Fruit fly (Drosophila melanogaster) whole organism, embryonic: ENCODE results near the gene ck.

ENCODE experiments used
- Aef1 ChIP-seq: fragments of 200-800 bp; sonication (Bioruptor generic); IDR thresholded peaks from 3 replicates; pipeline ENCODE4 v1.3.6; 2022; ENCODE audit warnings: missing biosample characterization, missing genetic modification characterization
- Asciz ChIP-seq: fragments of 200-800 bp; sonication (Bioruptor generic); optimal IDR thresholded peaks from 2 replicates; lab custom pipeline; 2017; ENCODE audit warnings: missing biosample characterization, mild to moderate bottlenecking, missing genetic modification characterization, missing genetic modification reagents
- B-H2 ChIP-seq: fragments of 200-800 bp; sonication (Bioruptor generic); optimal IDR thresholded peaks from 2 replicates; lab custom pipeline; 2018; ENCODE audit warnings: missing biosample characterization, mild to moderate bottlenecking, missing genetic modification characterization
- BEAF-32 ChIP-seq: fragments of 200-800 bp; sonication (Bioruptor generic); optimal IDR thresholded peaks from 3 replicates; lab custom pipeline; 2017; ENCODE audit warnings: missing biosample characterization, missing genetic modification characterization, mild to moderate bottlenecking, moderate library complexity, missing genetic modification reagents
- Blimp-1 ChIP-seq: fragments of 200-800 bp; sonication (Bioruptor generic); optimal IDR thresholded peaks from 3 replicates; lab custom pipeline; 2018; ENCODE audit warnings: missing biosample characterization, missing genetic modification characterization, mild to moderate bottlenecking, moderate library complexity, missing genetic modification reagents
- CG10321 ChIP-seq: fragments of 200-800 bp; sonication (Bioruptor generic); IDR thresholded peaks from 2 replicates; pipeline ENCODE4 v1.3.6; 2022; ENCODE audit warnings: missing biosample characterization, missing genetic modification characterization
- CG11456 ChIP-seq: fragments of 200-800 bp; sonication (Bioruptor generic); IDR thresholded peaks from 3 replicates; pipeline ENCODE4 v1.3.6; 2022; ENCODE audit warnings: missing biosample characterization, missing genetic modification characterization
- CG12155 ChIP-seq: fragments of 200-800 bp; sonication (Bioruptor generic); optimal IDR thresholded peaks from 3 replicates; lab custom pipeline; 2016; ENCODE audit warnings: missing biosample characterization, missing genetic modification characterization
- CG1233 ChIP-seq: fragments of 200-800 bp; sonication (Bioruptor generic); optimal IDR thresholded peaks from 4 replicates; lab custom pipeline; 2018; ENCODE audit warnings: missing biosample characterization, mild to moderate bottlenecking, missing genetic modification characterization
- CG12769 ChIP-seq: fragments of 200-800 bp; sonication (Bioruptor generic); optimal IDR thresholded peaks from 2 replicates; lab custom pipeline; 2019; ENCODE audit warnings: missing biosample characterization, mild to moderate bottlenecking, missing genetic modification characterization, moderate library complexity
- CG14860 ChIP-seq: fragments of 200-800 bp; sonication (Bioruptor generic); IDR thresholded peaks from 3 replicates; pipeline ENCODE4 v1.3.6; 2022; ENCODE audit warnings: missing biosample characterization, missing genetic modification characterization; ENCODE audit not compliant: partially characterized antibody
- CG17328 ChIP-seq: fragments of 200-800 bp; sonication (Bioruptor generic); IDR thresholded peaks from 2 replicates; pipeline ENCODE4 v1.3.6; 2022; ENCODE audit warnings: missing biosample characterization, missing genetic modification characterization
- CG30020 ChIP-seq: fragments of 200-800 bp; optimal IDR thresholded peaks from 2 replicates; lab custom pipeline; 2019; ENCODE audit warnings: missing biosample characterization, mild to moderate bottlenecking, missing genetic modification characterization, moderate library complexity
- CG3065 ChIP-seq: fragments of 200-800 bp; sonication (Bioruptor generic); optimal IDR thresholded peaks from 2 replicates; lab custom pipeline; 2016; ENCODE audit warnings: missing biosample characterization, missing genetic modification characterization
- CG5953 ChIP-seq: fragments of 200-800 bp; sonication (Bioruptor generic); IDR thresholded peaks from 2 replicates; pipeline ENCODE4 v1.3.6; 2022; ENCODE audit warnings: missing biosample characterization, missing genetic modification characterization
- CG6175 ChIP-seq: fragments of 200-800 bp; sonication (Bioruptor generic); IDR thresholded peaks from 3 replicates; pipeline ENCODE4 v1.3.6; 2022; ENCODE audit warnings: missing biosample characterization, missing genetic modification characterization
- CG8388 ChIP-seq: fragments of 200-800 bp; sonication (Bioruptor generic); optimal IDR thresholded peaks from 2 replicates; lab custom pipeline; 2019; ENCODE audit warnings: missing biosample characterization, mild to moderate bottlenecking, missing genetic modification characterization, moderate library complexity
- CG9932 ChIP-seq: fragments of 200-800 bp; sonication (Bioruptor generic); IDR thresholded peaks from 2 replicates; pipeline ENCODE4 v1.3.6; 2022; ENCODE audit warnings: missing biosample characterization, missing genetic modification characterization
- CHES-1-like ChIP-seq: fragments of 200-800 bp; sonication (Bioruptor generic); optimal IDR thresholded peaks from 2 replicates; lab custom pipeline; 2016; ENCODE audit warnings: missing biosample characterization, missing genetic modification characterization
- Chrac-16 ChIP-seq: fragments of 200-800 bp; sonication (Bioruptor generic); optimal IDR thresholded peaks from 3 replicates; lab custom pipeline; 2016; ENCODE audit warnings: missing biosample characterization, missing genetic modification characterization
- D19B ChIP-seq: fragments of 200-800 bp; sonication (Bioruptor generic); optimal IDR thresholded peaks from 2 replicates; lab custom pipeline; 2017; ENCODE audit warnings: missing biosample characterization, mild to moderate bottlenecking, missing genetic modification characterization
- Ets97D ChIP-seq: fragments of 200-800 bp; sonication (Bioruptor generic); optimal IDR thresholded peaks from 3 replicates; lab custom pipeline; 2016; ENCODE audit warnings: missing biosample characterization, missing genetic modification characterization
- Fer2 ChIP-seq: fragments of 200-800 bp; sonication (Bioruptor generic); optimal IDR thresholded peaks from 2 replicates; lab custom pipeline; 2018; ENCODE audit warnings: missing biosample characterization, mild to moderate bottlenecking, missing genetic modification characterization, moderate library complexity
- Hr3 ChIP-seq: fragments of 200-800 bp; sonication (Bioruptor generic); optimal IDR thresholded peaks from 3 replicates; lab custom pipeline; 2016; ENCODE audit warnings: missing biosample characterization, missing genetic modification characterization
- Lim3 ChIP-seq: fragments of 200-800 bp; sonication (Bioruptor generic); IDR thresholded peaks from 2 replicates; pipeline ENCODE4 v1.3.6; 2022; ENCODE audit warnings: missing biosample characterization, missing genetic modification characterization
- MESR4 ChIP-seq: fragments of 200-800 bp; sonication (Bioruptor generic); optimal IDR thresholded peaks from 2 replicates; lab custom pipeline; 2018; ENCODE audit warnings: missing biosample characterization, mild to moderate bottlenecking, missing genetic modification characterization, moderate library complexity
- MTF-1 ChIP-seq: fragments of 200-800 bp; sonication (Bioruptor generic); optimal IDR thresholded peaks from 2 replicates; lab custom pipeline; 2018; ENCODE audit warnings: missing biosample characterization, mild to moderate bottlenecking, missing genetic modification characterization, borderline replicate concordance
- Mrtf ChIP-seq: fragments of 200-800 bp; sonication (Bioruptor generic); IDR thresholded peaks from 3 replicates; pipeline ENCODE4 v1.3.6; 2022; ENCODE audit warnings: missing biosample characterization, missing genetic modification characterization
- NC2β ChIP-seq: fragments of 200-800 bp; sonication (Bioruptor generic); optimal IDR thresholded peaks from 2 replicates; lab custom pipeline; 2016; ENCODE audit warnings: missing biosample characterization, missing genetic modification characterization
- PHDP ChIP-seq: fragments of 200-800 bp; sonication (Bioruptor generic); optimal IDR thresholded peaks from 3 replicates; lab custom pipeline; 2018; ENCODE audit warnings: missing biosample characterization, mild to moderate bottlenecking, missing genetic modification characterization, moderate library complexity
- Spps ChIP-seq: fragments of 200-800 bp; sonication (Bioruptor generic); optimal IDR thresholded peaks from 2 replicates; lab custom pipeline; 2018; ENCODE audit warnings: missing biosample characterization, mild to moderate bottlenecking, missing genetic modification characterization
- Ssrp ChIP-seq: fragments of 200-800 bp; sonication (Bioruptor generic); optimal IDR thresholded peaks from 2 replicates; lab custom pipeline; 2018; ENCODE audit warnings: missing biosample characterization, mild to moderate bottlenecking, missing genetic modification characterization, moderate library complexity
- TFAM ChIP-seq: fragments of 200-800 bp; sonication (Bioruptor generic); optimal IDR thresholded peaks from 2 replicates; lab custom pipeline; 2017; ENCODE audit warnings: missing biosample characterization, missing genetic modification characterization, inconsistent platforms
- Vsx1 ChIP-seq: fragments of 200-800 bp; sonication (Bioruptor generic); optimal IDR thresholded peaks from 2 replicates; lab custom pipeline; 2017; ENCODE audit warnings: missing biosample characterization, mild to moderate bottlenecking, missing genetic modification characterization, missing genetic modification reagents
- ap ChIP-seq: fragments of 200-800 bp; sonication (Bioruptor generic); IDR thresholded peaks from 2 replicates; pipeline ENCODE4 v1.3.6; 2022; ENCODE audit warnings: missing biosample characterization, missing genetic modification characterization
- chm ChIP-seq: fragments of 200-800 bp; sonication (Bioruptor generic); IDR thresholded peaks from 2 replicates; pipeline ENCODE4 v1.3.6; 2022; ENCODE audit warnings: missing biosample characterization, missing genetic modification characterization
- disco-r ChIP-seq: fragments of 200-800 bp; sonication (Bioruptor generic); optimal IDR thresholded peaks from 2 replicates; lab custom pipeline; 2016; ENCODE audit warnings: missing biosample characterization, missing genetic modification characterization
- dm ChIP-seq: fragments of 200-800 bp; sonication (Bioruptor generic); optimal IDR thresholded peaks from 3 replicates; lab custom pipeline; 2016; ENCODE audit warnings: missing biosample characterization, missing genetic modification characterization
- gfzf ChIP-seq: fragments of 200-800 bp; sonication (Bioruptor generic); optimal IDR thresholded peaks from 2 replicates; lab custom pipeline; 2016; ENCODE audit warnings: missing biosample characterization, mild to moderate bottlenecking, missing genetic modification characterization, moderate library complexity
- gt ChIP-seq: fragments of 200-800 bp; sonication (Bioruptor generic); IDR thresholded peaks from 2 replicates; pipeline ENCODE4 v1.3.6; 2022; ENCODE audit warnings: missing biosample characterization, missing genetic modification characterization
- hth ChIP-seq: fragments of >200 bp; optimal IDR thresholded peaks from 2 replicates; lab custom pipeline; 2017; ENCODE audit warnings: inconsistent platforms
- nom ChIP-seq: fragments of 200-800 bp; sonication (Bioruptor generic); optimal IDR thresholded peaks from 2 replicates; lab custom pipeline; 2017; ENCODE audit warnings: missing biosample characterization, missing genetic modification characterization, mild to moderate bottlenecking, moderate library complexity, missing genetic modification reagents
- prd ChIP-seq, 3 experiments: fragments of >200 bp in 2 of 3; fragments of 200-800 bp in 1 of 3; sonication (Bioruptor generic) in 1 of 3; optimal IDR thresholded peaks in 2 of 3; IDR thresholded peaks in 1 of 3; 2 replicates in 2 of 3; 3 replicates in 1 of 3; pipeline versions ENCODE4 v1.3.6 to Lab custom; 2017 to 2022; ENCODE audit warnings: missing biosample characterization in 1 of 3, missing genetic modification characterization in 1 of 3
- sim ChIP-seq: fragments of 200-800 bp; sonication (Bioruptor generic); IDR thresholded peaks from 2 replicates; pipeline ENCODE4 v1.3.6; 2022; ENCODE audit warnings: missing biosample characterization, missing genetic modification characterization
- slou ChIP-seq: fragments of 200-800 bp; sonication (Bioruptor generic); optimal IDR thresholded peaks from 3 replicates; lab custom pipeline; 2016; ENCODE audit warnings: missing biosample characterization, missing genetic modification characterization
- ssp ChIP-seq: fragments of 200-800 bp; sonication (Bioruptor generic); IDR thresholded peaks from 2 replicates; pipeline ENCODE4 v1.3.6; 2022; ENCODE audit warnings: missing biosample characterization, missing genetic modification characterization
- wek ChIP-seq: fragments of 200-800 bp; sonication (Bioruptor generic); optimal IDR thresholded peaks from 3 replicates; lab custom pipeline; 2018; ENCODE audit warnings: missing biosample characterization, mild to moderate bottlenecking, missing genetic modification characterization, moderate library complexity
- zen2 ChIP-seq: fragments of 200-800 bp; sonication (Bioruptor generic); IDR thresholded peaks from 3 replicates; pipeline ENCODE4 v1.3.6; 2022; ENCODE audit warnings: missing biosample characterization, missing genetic modification characterization; ENCODE audit not compliant: partially characterized antibody

ck gene

dm6 chr2L:14995594-14996463 lies 61.8 kb downstream of the ck start (continued):
- no peak for TF ChIP-seq BEAF-32 (GFP tag; lab: Kevin White, UChicago)
- peak; percentile 8 for TF ChIP-seq CHES-1-like (GFP tag; lab: Kevin White, UChicago)
- TF ChIP-seq sim, result peak; percentile 28; the same call in 1 of the 2 replicates
- TF ChIP-seq CG17328 (GFP tag; lab: Robert Waterston, UW), result peak; percentile 95
- TF ChIP-seq CG11456 (GFP tag; lab: Robert Waterston, UW), result peak; percentile 76
- peak; percentile 69 for TF ChIP-seq CG12155 (GFP tag; lab: Kevin White, UChicago)
- TF ChIP-seq MTF-1 (GFP tag; lab: Kevin White, UChicago), result peak; percentile 77
- peak; percentile 85 for TF ChIP-seq Lim3
- TF ChIP-seq CG14860 (GFP tag; lab: Robert Waterston, UW), result no peak
- TF ChIP-seq MESR4 (GFP tag; lab: Kevin White, UChicago), result peak; percentile 5
- peak; percentile 76 for TF ChIP-seq CG12769
- TF ChIP-seq nom, result peak; percentile 87
- TF ChIP-seq gfzf, result no peak
- peak; percentile 92 for TF ChIP-seq CG8388 (GFP tag; lab: Kevin White, UChicago)
- TF ChIP-seq slou (GFP tag; lab: Kevin White, UChicago), result peak; percentile 79
- peak; percentile 77 for TF ChIP-seq Vsx1 (GFP tag; lab: Kevin White, UChicago)
- peak; percentile 51 for TF ChIP-seq Fer2 (tag; lab: Kevin White, UChicago)
- TF ChIP-seq dm (GFP tag; lab: Kevin White, UChicago), result no peak
- peak; percentile 92 for TF ChIP-seq Asciz
- peak; percentile 83 for TF ChIP-seq Chrac-16 (GFP tag; lab: Kevin White, UChicago)
- peak; percentile 75 for TF ChIP-seq chm
- TF ChIP-seq PHDP (tag; lab: Kevin White, UChicago), result peak; percentile 93
- TF ChIP-seq B-H2 (GFP tag; lab: Kevin White, UChicago), result no peak
- TF ChIP-seq CG1233 (GFP tag; lab: Kevin White, UChicago), result peak; percentile 86
- peak; percentile 64 for TF ChIP-seq CG10321 (GFP tag; lab: Robert Waterston, UW)
- peak; percentile 96 for TF ChIP-seq Ssrp
- TF ChIP-seq CG5953, result peak; percentile 87
- TF ChIP-seq CG30020, result peak; percentile 46
- peak; percentile 96 for TF ChIP-seq Aef1
- peak; percentile 82 for TF ChIP-seq Mrtf (GFP tag; lab: Robert Waterston, UW)
- peak; percentile 75 for TF ChIP-seq CG9932 (GFP tag; lab: Robert Waterston, UW)
- TF ChIP-seq wek (GFP tag; lab: Kevin White, UChicago), result peak; percentile 74
- TF ChIP-seq Blimp-1 (GFP tag; lab: Kevin White, UChicago), result peak; percentile 100
- peak; percentile 27 for TF ChIP-seq NC2β (GFP tag; lab: Kevin White, UChicago)
- TF ChIP-seq Ets97D, result no peak
- peak; percentile 44 for TF ChIP-seq TFAM
- no peak for TF ChIP-seq prd (optimal IDR thresholded peaks at IDR 0.05; lab: Kevin White, UChicago)
- TF ChIP-seq prd (GFP tag; IDR thresholded peaks at IDR 0.05; lab: Robert Waterston, UW), result peak; percentile 92
- no peak for TF ChIP-seq disco-r (GFP tag; lab: Kevin White, UChicago)
- peak; percentile 91 for TF ChIP-seq CG3065 (GFP tag; lab: Kevin White, UChicago)
- TF ChIP-seq CG6175 (GFP tag; lab: Robert Waterston, UW), result peak; percentile 78
- TF ChIP-seq ap, result peak; percentile 92
- peak; percentile 86 for TF ChIP-seq ssp (GFP tag; lab: Robert Waterston, UW)
- TF ChIP-seq Spps (tag; lab: Kevin White, UChicago), result peak; percentile 89
- peak; percentile 65 for TF ChIP-seq gt (GFP tag; lab: Robert Waterston, UW)
- no peak for TF ChIP-seq hth (lab: Kevin White, UChicago)
- peak; percentile 93 for TF ChIP-seq Hr3 (GFP tag; lab: Kevin White, UChicago)
- TF ChIP-seq zen2, result 0 out of 3 replicates have a peak, but pooled peaks have one; percentile 46
- TF ChIP-seq D19B (GFP tag; lab: Kevin White, UChicago), result peak; percentile 61
